Fruit fly (Drosophila melanogaster) whole organism, embryonic: ENCODE results near the gene CG8142.
A peak's percentile ranks its signal among the peaks of the same experiment; 100 is the strongest.

ENCODE experiments used
- Antp ChIP-seq: fragments of 200-800 bp; sonication (Bioruptor generic); optimal IDR thresholded peaks from 3 replicates; lab custom pipeline; 2016; ENCODE audit warnings: missing biosample characterization, missing genetic modification characterization
- Atf3 ChIP-seq: fragments of 200-800 bp; sonication (Bioruptor generic); optimal IDR thresholded peaks from 3 replicates; lab custom pipeline; 2016; ENCODE audit warnings: missing biosample characterization, missing genetic modification characterization
- BEAF-32 ChIP-seq: fragments of 200-800 bp; sonication (Bioruptor generic); optimal IDR thresholded peaks from 3 replicates; lab custom pipeline; 2017; ENCODE audit warnings: missing biosample characterization, missing genetic modification characterization, mild to moderate bottlenecking, moderate library complexity, missing genetic modification reagents
- Bteb2 ChIP-seq: fragments of 200-800 bp; sonication (Bioruptor generic); optimal IDR thresholded peaks from 2 replicates; lab custom pipeline; 2016; ENCODE audit warnings: missing biosample characterization, missing genetic modification characterization
- CG10543 ChIP-seq: fragments of 200-800 bp; sonication (Bioruptor generic); optimal IDR thresholded peaks from 3 replicates; lab custom pipeline; 2017; ENCODE audit warnings: missing biosample characterization, mild to moderate bottlenecking, missing genetic modification characterization, moderate library complexity
- CG11456 ChIP-seq: fragments of 200-800 bp; sonication (Bioruptor generic); IDR thresholded peaks from 3 replicates; pipeline ENCODE4 v1.3.6; 2022; ENCODE audit warnings: missing biosample characterization, missing genetic modification characterization
- CG13775 ChIP-seq: fragments of 200-800 bp; sonication (Bioruptor generic); optimal IDR thresholded peaks from 3 replicates; lab custom pipeline; 2017; ENCODE audit warnings: missing biosample characterization, mild to moderate bottlenecking, missing genetic modification characterization
- CG14050 ChIP-seq: fragments of 200-800 bp; sonication (Bioruptor generic); IDR thresholded peaks from 3 replicates; pipeline ENCODE4 v1.3.6; 2022; ENCODE audit warnings: missing biosample characterization, missing genetic modification characterization
- CG14441 ChIP-seq: fragments of 200-800 bp; sonication (Bioruptor generic); IDR thresholded peaks from 2 replicates; pipeline ENCODE4 v1.3.6; 2022; ENCODE audit warnings: missing biosample characterization, missing genetic modification characterization
- CG14710 ChIP-seq: fragments of 200-800 bp; sonication (Bioruptor generic); optimal IDR thresholded peaks from 3 replicates; lab custom pipeline; 2019; ENCODE audit warnings: missing biosample characterization, mild to moderate bottlenecking, missing genetic modification characterization, moderate library complexity
- CG15479 ChIP-seq: fragments of 200-800 bp; sonication (Bioruptor generic); optimal IDR thresholded peaks from 3 replicates; lab custom pipeline; 2019; ENCODE audit warnings: missing biosample characterization, mild to moderate bottlenecking, missing genetic modification characterization, moderate library complexity
- CG2120 ChIP-seq: fragments of 200-800 bp; sonication (Bioruptor generic); optimal IDR thresholded peaks from 3 replicates; lab custom pipeline; 2016; ENCODE audit warnings: missing biosample characterization, missing genetic modification characterization
- CG2199 ChIP-seq: fragments of 200-800 bp; sonication (Bioruptor generic); IDR thresholded peaks from 3 replicates; pipeline ENCODE4 v1.3.6; 2022; ENCODE audit warnings: missing biosample characterization, missing genetic modification characterization
- CG2202 ChIP-seq: fragments of 200-800 bp; sonication (Bioruptor generic); optimal IDR thresholded peaks from 2 replicates; lab custom pipeline; 2018; ENCODE audit warnings: missing biosample characterization, mild to moderate bottlenecking, missing genetic modification characterization
- CG2889 ChIP-seq: fragments of 200-800 bp; sonication (Bioruptor generic); IDR thresholded peaks from 3 replicates; pipeline ENCODE4 v1.3.6; 2022; ENCODE audit warnings: missing biosample characterization, missing genetic modification characterization
- CG31388 ChIP-seq: fragments of 200-800 bp; sonication (Bioruptor generic); optimal IDR thresholded peaks from 2 replicates; lab custom pipeline; 2016; ENCODE audit warnings: missing biosample characterization, missing genetic modification characterization
- CG31441 ChIP-seq: fragments of 200-800 bp; sonication (Bioruptor generic); IDR thresholded peaks from 2 replicates; pipeline ENCODE4 v1.3.6; 2022; ENCODE audit warnings: missing biosample characterization, missing genetic modification characterization
- CG4404 ChIP-seq: fragments of 200-800 bp; sonication (Bioruptor generic); IDR thresholded peaks from 2 replicates; pipeline ENCODE4 v1.3.6; 2022; ENCODE audit warnings: missing biosample characterization, missing genetic modification characterization
- CG4424 ChIP-seq: fragments of 200-800 bp; sonication (Bioruptor generic); optimal IDR thresholded peaks from 3 replicates; lab custom pipeline; 2016; ENCODE audit warnings: missing biosample characterization, missing genetic modification characterization
- CG9215 ChIP-seq: fragments of 200-800 bp; sonication (Bioruptor generic); IDR thresholded peaks from 2 replicates; pipeline ENCODE4 v1.3.6; 2022; ENCODE audit warnings: missing biosample characterization, missing genetic modification characterization
- CG9437 ChIP-seq: fragments of 200-800 bp; sonication (Bioruptor generic); optimal IDR thresholded peaks from 2 replicates; lab custom pipeline; 2018; ENCODE audit warnings: missing biosample characterization, mild to moderate bottlenecking, missing genetic modification characterization
- CrebB ChIP-seq: fragments of 200-800 bp; sonication (Bioruptor generic); optimal IDR thresholded peaks from 3 replicates; lab custom pipeline; 2018; ENCODE audit warnings: missing biosample characterization, mild to moderate bottlenecking, missing genetic modification characterization
- Dll ChIP-seq: fragments of 200-800 bp; sonication (Bioruptor generic); IDR thresholded peaks from 4 replicates; pipeline ENCODE4 v1.3.6; 2022; ENCODE audit warnings: missing biosample characterization, missing genetic modification characterization; ENCODE audit not compliant: partially characterized antibody
- Dp ChIP-seq: fragments of 200-800 bp; sonication (Bioruptor generic); optimal IDR thresholded peaks from 2 replicates; lab custom pipeline; 2018; ENCODE audit warnings: missing biosample characterization, mild to moderate bottlenecking, missing genetic modification characterization, moderate library complexity
- Dref ChIP-seq: fragments of 200-800 bp; sonication (Bioruptor generic); IDR thresholded peaks from 2 replicates; pipeline ENCODE4 v1.3.6; 2022; ENCODE audit warnings: missing biosample characterization, missing genetic modification characterization
- Elba2 ChIP-seq: fragments of 200-800 bp; sonication (Bioruptor generic); optimal IDR thresholded peaks from 3 replicates; lab custom pipeline; 2016; ENCODE audit warnings: missing biosample characterization, missing genetic modification characterization
- Fer1 ChIP-seq: fragments of 200-800 bp; sonication (Bioruptor generic); optimal IDR thresholded peaks from 2 replicates; lab custom pipeline; 2017; ENCODE audit warnings: missing biosample characterization, mild to moderate bottlenecking, missing genetic modification characterization
- Hr51 ChIP-seq, 2 experiments: fragments of 200-800 bp; sonication (Bioruptor generic); optimal IDR thresholded peaks; 2 replicates in 1 of 2; 3 replicates in 1 of 2; lab custom pipeline; 2016 to 2018; ENCODE audit warnings: missing biosample characterization in 2 of 2, missing genetic modification characterization in 2 of 2, mild to moderate bottlenecking in 1 of 2, moderate library complexity in 1 of 2
- Mad ChIP-seq: fragments of 200-800 bp; sonication (Bioruptor generic); optimal IDR thresholded peaks from 2 replicates; lab custom pipeline; 2016; ENCODE audit warnings: missing biosample characterization, missing genetic modification characterization
- Med ChIP-seq: fragments of 200-800 bp; sonication (Bioruptor generic); peaks from one replicate; lab custom pipeline; 2016; ENCODE audit warnings: missing biosample characterization, missing genetic modification characterization, mild to moderate bottlenecking, inconsistent platforms, moderate library complexity
- Rfx ChIP-seq: fragments of 200-800 bp; sonication (Bioruptor generic); IDR thresholded peaks from 2 replicates; pipeline ENCODE4 v1.3.6; 2022; ENCODE audit warnings: missing biosample characterization, missing genetic modification characterization
- Scr ChIP-seq: fragments of 200-800 bp; sonication (Bioruptor generic); IDR thresholded peaks from 2 replicates; pipeline ENCODE4 v1.3.6; 2022; ENCODE audit warnings: missing biosample characterization, missing genetic modification characterization; ENCODE audit not compliant: partially characterized antibody
- Spps ChIP-seq: fragments of 200-800 bp; sonication (Bioruptor generic); optimal IDR thresholded peaks from 2 replicates; lab custom pipeline; 2018; ENCODE audit warnings: missing biosample characterization, mild to moderate bottlenecking, missing genetic modification characterization
- aop ChIP-seq: fragments of 200-800 bp; sonication (Bioruptor generic); IDR thresholded peaks from 2 replicates; pipeline ENCODE4 v1.3.6; 2022; ENCODE audit warnings: missing biosample characterization, missing genetic modification characterization
- bab2 ChIP-seq: fragments of 200-800 bp; sonication (Bioruptor generic); optimal IDR thresholded peaks from 2 replicates; lab custom pipeline; 2016; ENCODE audit warnings: missing biosample characterization, missing genetic modification characterization
- btn ChIP-seq: fragments of 200-800 bp; sonication (Bioruptor generic); optimal IDR thresholded peaks from 2 replicates; lab custom pipeline; 2016; ENCODE audit warnings: missing biosample characterization, missing genetic modification characterization
- dati ChIP-seq: fragments of 200-800 bp; sonication (Bioruptor generic); IDR thresholded peaks from 2 replicates; pipeline ENCODE4 v1.3.6; 2022; ENCODE audit warnings: missing biosample characterization, missing genetic modification characterization
- exex ChIP-seq: fragments of 200-800 bp; sonication (Bioruptor generic); optimal IDR thresholded peaks from 4 replicates; lab custom pipeline; 2018; ENCODE audit warnings: missing biosample characterization, mild to moderate bottlenecking, missing genetic modification characterization, moderate library complexity
- grau ChIP-seq: fragments of 200-800 bp; optimal IDR thresholded peaks from 3 replicates; lab custom pipeline; 2019; ENCODE audit warnings: missing biosample characterization, mild to moderate bottlenecking, missing genetic modification characterization, moderate library complexity
- mirr ChIP-seq: fragments of 200-800 bp; sonication (Bioruptor generic); optimal IDR thresholded peaks from 3 replicates; lab custom pipeline; 2018; ENCODE audit warnings: missing biosample characterization, mild to moderate bottlenecking, missing genetic modification characterization
- pnt ChIP-seq: fragments of 200-800 bp; sonication (Bioruptor generic); optimal IDR thresholded peaks from 3 replicates; lab custom pipeline; 2016; ENCODE audit warnings: missing biosample characterization, missing genetic modification characterization
- pum ChIP-seq: fragments of 200-800 bp; sonication (Bioruptor generic); optimal IDR thresholded peaks from 2 replicates; lab custom pipeline; 2016; ENCODE audit warnings: missing biosample characterization, missing genetic modification characterization
- rib ChIP-seq: fragments of 200-800 bp; sonication (Bioruptor generic); IDR thresholded peaks from 2 replicates; pipeline ENCODE4 v1.3.6; 2022; ENCODE audit warnings: missing biosample characterization, missing genetic modification characterization
- shn ChIP-seq: fragments of 200-800 bp; sonication (Bioruptor generic); optimal IDR thresholded peaks from 3 replicates; lab custom pipeline; 2016; ENCODE audit warnings: missing biosample characterization, missing genetic modification characterization
- slou ChIP-seq: fragments of 200-800 bp; sonication (Bioruptor generic); optimal IDR thresholded peaks from 3 replicates; lab custom pipeline; 2016; ENCODE audit warnings: missing biosample characterization, missing genetic modification characterization
- sug ChIP-seq: fragments of 200-800 bp; optimal IDR thresholded peaks from 2 replicates; lab custom pipeline; 2019; ENCODE audit warnings: missing biosample characterization, mild to moderate bottlenecking, missing genetic modification characterization, moderate library complexity
- tin ChIP-seq: fragments of 200-800 bp; sonication (Bioruptor generic); optimal IDR thresholded peaks from 3 replicates; lab custom pipeline; 2016; ENCODE audit warnings: missing biosample characterization, missing genetic modification characterization
- vfl ChIP-seq: fragments of 200-800 bp; sonication (Bioruptor generic); optimal IDR thresholded peaks from 2 replicates; lab custom pipeline; 2016; ENCODE audit warnings: missing biosample characterization, missing genetic modification characterization
- zf30C ChIP-seq: fragments of 200-800 bp; sonication (Bioruptor generic); optimal IDR thresholded peaks from 3 replicates; lab custom pipeline; 2018; ENCODE audit warnings: missing biosample characterization, mild to moderate bottlenecking, missing genetic modification characterization
- zfh2 ChIP-seq: fragments of 200-800 bp; sonication (Bioruptor generic); optimal IDR thresholded peaks from 2 replicates; lab custom pipeline; 2016; ENCODE audit warnings: missing biosample characterization, missing genetic modification characterization

Gene CG8142

dm6 chrX:17856458-17857277 lies 12.2 kb upstream of the CG8142 start, which contains the start of gene Srx (continued):
- TF ChIP-seq BEAF-32 (GFP tag; lab: Kevin White, UChicago) (peak; percentile 42), Rfx (GFP tag; lab: Robert Waterston, UW) (peak; percentile 29; the same call in 1 of the 2 replicates), Atf3 (GFP tag; lab: Kevin White, UChicago) (no peak), btn (no peak), pum (GFP tag; lab: Kevin White, UChicago) (no peak), pnt (GFP tag; lab: Kevin White, UChicago) (no peak), Dref (GFP tag; lab: Robert Waterston, UW) (peak; percentile 35; the same call in 1 of the 2 replicates), CG15479 (no peak), CG2199 (GFP tag; lab: Robert Waterston, UW) (no peak), CG2889 (GFP tag; lab: Robert Waterston, UW) (no peak), CG31441 (GFP tag; lab: Robert Waterston, UW) (0 out of 2 replicates have a peak, but pooled peaks have one; percentile 25), CG9437 (GFP tag; lab: Kevin White, UChicago) (peak; percentile 41), Med (GFP tag; lab: Kevin White, UChicago) (peak; percentile 50), vfl (no peak), shn (GFP tag; lab: Kevin White, UChicago) (peak; percentile 15), Elba2 (GFP tag; lab: Kevin White, UChicago) (no peak), sug (tag; lab: Kevin White, UChicago) (peak; percentile 94), CG2120 (peak; percentile 30), slou (GFP tag; lab: Kevin White, UChicago) (no peak), grau (tag; lab: Kevin White, UChicago) (peak; percentile 5), mirr (GFP tag; lab: Kevin White, UChicago) (peak; percentile 51), zf30C (GFP tag; lab: Kevin White, UChicago) (no peak), zfh2 (GFP tag; lab: Kevin White, UChicago) (peak; percentile 12), Mad (GFP tag; lab: Kevin White, UChicago) (no peak), tin (GFP tag; lab: Kevin White, UChicago) (no peak), Spps (no peak), CG10543 (GFP tag; lab: Kevin White, UChicago) (peak; percentile 77), CG4404 (GFP tag; lab: Robert Waterston, UW) (no peak), Fer1 (GFP tag; lab: Kevin White, UChicago) (peak; percentile 23), dati (GFP tag; lab: Robert Waterston, UW) (no peak), CG14710 (peak; percentile 35), Dp (GFP tag; lab: Kevin White, UChicago) (peak; percentile 86), CG4424 (GFP tag; lab: Kevin White, UChicago) (no peak), Scr (peak; percentile 26; the same call in 1 of the 2 replicates), CG14050 (GFP tag; lab: Robert Waterston, UW) (no peak), Antp (peak; percentile 11), Hr51 (GFP tag; optimal IDR thresholded peaks at IDR 0.05; lab: Kevin White, UChicago) (peak in 1 of 2 experiments; percentile 25), Bteb2 (no peak), CG13775 (peak; percentile 3), CrebB (tag; lab: Kevin White, UChicago) (peak; percentile 13), CG9215 (GFP tag; lab: Robert Waterston, UW) (peak; percentile 37; the same call in 1 of the 2 replicates), Dll (no peak), CG14441 (0 out of 2 replicates have a peak, but pooled peaks have one; percentile 33), aop (GFP tag; lab: Robert Waterston, UW) (no peak), CG11456 (GFP tag; lab: Robert Waterston, UW) (no peak), rib (GFP tag; lab: Robert Waterston, UW) (no peak), CG31388 (no peak), exex (tag; lab: Kevin White, UChicago) (peak; percentile 50), bab2 (peak; percentile 17), CG2202 (tag; lab: Kevin White, UChicago) (no peak)
